Worm (Caenorhabditis elegans) whole organism, late embryonic: Measurements from ENCODE around the gene clec-231.

Experiments used
- C08G9.2 ChIP-seq: sonication (generic microtip); optimal IDR thresholded peaks from 2 replicates; lab custom pipeline; 2016; ENCODE audit warnings: mild to moderate bottlenecking, missing genetic modification characterization, moderate library complexity, missing compliant biosample characterization
- K02D7.2 ChIP-seq: sonication (generic microtip); optimal IDR thresholded peaks from 2 replicates; lab custom pipeline; 2017; ENCODE audit warnings: mild to moderate bottlenecking, missing genetic modification characterization, missing compliant biosample characterization
- K09A11.1 ChIP-seq: sonication (generic microtip); optimal IDR thresholded peaks from 2 replicates; lab custom pipeline; 2017; ENCODE audit warnings: antibody characterized with exemption, mild to moderate bottlenecking, missing genetic modification characterization, missing compliant biosample characterization; ENCODE audit not compliant: insufficient read depth
- T23F11.4 ChIP-seq: fragments of 200-800 bp; sonication (Bioruptor generic); optimal IDR thresholded peaks from 2 replicates; lab custom pipeline; 2018; ENCODE audit warnings: mild to moderate bottlenecking, missing genetic modification characterization, missing compliant biosample characterization
- Y22D7AL.16 ChIP-seq: sonication (generic microtip); optimal IDR thresholded peaks from 2 replicates; lab custom pipeline; 2016; ENCODE audit warnings: missing genetic modification characterization, missing compliant biosample characterization
- ahr-1 ChIP-seq: sonication (generic microtip); optimal IDR thresholded peaks from 2 replicates; lab custom pipeline; 2016; ENCODE audit warnings: missing genetic modification characterization, missing compliant biosample characterization
- ama-1 ChIP-seq: fragments of 150-350 bp; optimal IDR thresholded peaks from 2 replicates; lab custom pipeline; 2014
- ceh-14 ChIP-seq: sonication (generic microtip); optimal IDR thresholded peaks from 2 replicates; lab custom pipeline; 2016; ENCODE audit warnings: missing genotype, missing genetic modification characterization, missing compliant biosample characterization
- ceh-18 ChIP-seq: sonication (generic microtip); optimal IDR thresholded peaks from 2 replicates; lab custom pipeline; 2016; ENCODE audit warnings: missing genetic modification characterization, missing compliant biosample characterization
- ceh-19 ChIP-seq: fragments of 200-800 bp; sonication (Bioruptor generic); optimal IDR thresholded peaks from 2 replicates; lab custom pipeline; 2018; ENCODE audit warnings: mild to moderate bottlenecking, missing genetic modification characterization, missing compliant biosample characterization
- ceh-2 ChIP-seq: sonication (generic microtip); optimal IDR thresholded peaks from 2 replicates; lab custom pipeline; 2016; ENCODE audit warnings: missing genotype, missing genetic modification characterization, missing compliant biosample characterization
- ceh-30 ChIP-seq: fragments of 150-350 bp; optimal IDR thresholded peaks from 2 replicates; lab custom pipeline; 2014; ENCODE audit warnings: missing biosample characterization, missing genetic modification characterization
- ceh-31 ChIP-seq: sonication (generic microtip); optimal IDR thresholded peaks from 2 replicates; lab custom pipeline; 2016; ENCODE audit warnings: missing genetic modification characterization, missing compliant biosample characterization
- ceh-48 ChIP-seq: sonication (generic microtip); optimal IDR thresholded peaks from 2 replicates; lab custom pipeline; 2016; ENCODE audit warnings: missing genetic modification characterization, inconsistent platforms, missing compliant biosample characterization
- ceh-6 ChIP-seq: fragments of 200-800 bp; sonication (Bioruptor generic); optimal IDR thresholded peaks from 2 replicates; lab custom pipeline; 2018; ENCODE audit warnings: mild to moderate bottlenecking, missing genetic modification characterization, missing compliant biosample characterization
- che-1 ChIP-seq: sonication (generic microtip); optimal IDR thresholded peaks from 2 replicates; lab custom pipeline; 2016; ENCODE audit warnings: mild to moderate bottlenecking, missing genetic modification characterization, missing compliant biosample characterization
- dve-1 ChIP-seq: sonication (generic microtip); optimal IDR thresholded peaks from 2 replicates; lab custom pipeline; 2017; ENCODE audit warnings: antibody characterized with exemption, mild to moderate bottlenecking, missing genetic modification characterization, missing compliant biosample characterization
- elt-2 ChIP-seq: sonication (generic microtip); optimal IDR thresholded peaks from 2 replicates; lab custom pipeline; 2016; ENCODE audit warnings: missing genetic modification reagents, missing genetic modification characterization, missing compliant biosample characterization
- elt-4 ChIP-seq: sonication (generic microtip); optimal IDR thresholded peaks from 2 replicates; lab custom pipeline; 2016; ENCODE audit warnings: missing genetic modification characterization, missing compliant biosample characterization
- ets-4 ChIP-seq: sonication (generic microtip); optimal IDR thresholded peaks from 2 replicates; lab custom pipeline; 2016; ENCODE audit warnings: missing genetic modification characterization, missing compliant biosample characterization
- eyg-1 ChIP-seq: sonication (generic microtip); optimal IDR thresholded peaks from 2 replicates; lab custom pipeline; 2016; ENCODE audit warnings: missing genotype, missing genetic modification characterization, missing compliant biosample characterization
- fax-1 ChIP-seq: sonication (generic microtip); optimal IDR thresholded peaks from 2 replicates; lab custom pipeline; 2016; ENCODE audit warnings: missing genotype, missing genetic modification characterization, missing compliant biosample characterization
- fkh-6 ChIP-seq: sonication (generic microtip); optimal IDR thresholded peaks from 2 replicates; lab custom pipeline; 2016; ENCODE audit warnings: missing genetic modification characterization, missing compliant biosample characterization
- hlh-30 ChIP-seq: sonication (generic microtip); optimal IDR thresholded peaks from 2 replicates; lab custom pipeline; 2017; ENCODE audit warnings: antibody characterized with exemption, missing genetic modification characterization, missing compliant biosample characterization; ENCODE audit not compliant: insufficient read depth
- hlh-6 ChIP-seq: sonication (generic microtip); optimal IDR thresholded peaks from 2 replicates; lab custom pipeline; 2016; ENCODE audit warnings: missing genotype, missing genetic modification characterization, missing compliant biosample characterization
- nfya-1 ChIP-seq: sonication (generic microtip); optimal IDR thresholded peaks from 2 replicates; lab custom pipeline; 2017; ENCODE audit warnings: missing genetic modification characterization, mild to moderate bottlenecking, missing compliant biosample characterization, antibody characterized with exemption, moderate library complexity
- nhr-232 ChIP-seq: sonication (generic microtip); optimal IDR thresholded peaks from 2 replicates; lab custom pipeline; 2016; ENCODE audit warnings: missing genetic modification characterization, missing compliant biosample characterization
- npax-4 ChIP-seq: sonication (generic microtip); optimal IDR thresholded peaks from 2 replicates; lab custom pipeline; 2016; ENCODE audit warnings: missing genetic modification characterization, missing compliant biosample characterization
- pag-3 ChIP-seq: sonication (generic microtip); optimal IDR thresholded peaks from 2 replicates; lab custom pipeline; 2016; ENCODE audit warnings: missing compliant biosample characterization, missing genetic modification characterization, borderline replicate concordance
- pha-2 ChIP-seq: sonication (generic microtip); optimal IDR thresholded peaks from 2 replicates; lab custom pipeline; 2017; ENCODE audit warnings: mild to moderate bottlenecking, missing genetic modification characterization, missing compliant biosample characterization
- pqm-1 ChIP-seq: sonication (generic microtip); optimal IDR thresholded peaks from 2 replicates; lab custom pipeline; 2016; ENCODE audit warnings: missing genetic modification characterization, missing compliant biosample characterization
- rnt-1 ChIP-seq: sonication (generic microtip); optimal IDR thresholded peaks from 2 replicates; lab custom pipeline; 2016; ENCODE audit warnings: missing genetic modification characterization, missing compliant biosample characterization
- tbx-2 ChIP-seq: sonication (generic microtip); optimal IDR thresholded peaks from 2 replicates; lab custom pipeline; 2016; ENCODE audit warnings: missing genetic modification characterization, missing compliant biosample characterization
- ttx-3 ChIP-seq: sonication (generic microtip); optimal IDR thresholded peaks from 2 replicates; lab custom pipeline; 2016; ENCODE audit warnings: missing genetic modification reagents, missing genetic modification characterization, missing compliant biosample characterization
- unc-3 ChIP-seq, 2 experiments: fragments of 200-800 bp in 1 of 2; sonication (Bioruptor generic) in 1 of 2; sonication (generic microtip) in 1 of 2; conservative IDR thresholded peaks in 1 of 2; optimal IDR thresholded peaks in 1 of 2; 2 replicates each; pipeline versions ENCODE4 v1.3.6 to Lab custom; 2016 to 2022; ENCODE audit warnings: missing compliant biosample characterization in 2 of 2, missing genetic modification characterization in 2 of 2, missing genetic modification reagents in 1 of 2
- unc-42 ChIP-seq: sonication (generic microtip); optimal IDR thresholded peaks from 2 replicates; lab custom pipeline; 2016; ENCODE audit warnings: missing genotype, missing genetic modification characterization, missing compliant biosample characterization
- unc-86 ChIP-seq: sonication (generic microtip); optimal IDR thresholded peaks from 2 replicates; lab custom pipeline; 2016; ENCODE audit warnings: missing genetic modification characterization, missing compliant biosample characterization
- zip-5 ChIP-seq: sonication (generic microtip); optimal IDR thresholded peaks from 2 replicates; lab custom pipeline; 2016; ENCODE audit warnings: missing genetic modification characterization, missing compliant biosample characterization

The clec-231 gene

ce11 chrV:15394906-15395305 lies 44.4 kb upstream of the clec-231 start, which contains the start of gene T06E6.1:
Gene T06E6.1, minus strand, starts transcription at chrV:15394961.
- TF ChIP-seq zip-5 (tag; lab: Kevin White, UChicago): no peak
- TF ChIP-seq pag-3 (tag; lab: Kevin White, UChicago): no peak
- no peak for TF ChIP-seq unc-86 (tag; lab: Kevin White, UChicago)
- no peak for TF ChIP-seq ceh-14 (tag; lab: Kevin White, UChicago)
- no peak for TF ChIP-seq ceh-6
- TF ChIP-seq fkh-6 (tag; lab: Kevin White, UChicago): no peak
- TF ChIP-seq ahr-1 (tag; lab: Kevin White, UChicago): no peak
- no peak for TF ChIP-seq ets-4 (tag; lab: Kevin White, UChicago)
- TF ChIP-seq dve-1: no peak
- no peak for TF ChIP-seq ceh-18 (tag; lab: Kevin White, UChicago)
- TF ChIP-seq npax-4: no peak
- no peak for TF ChIP-seq elt-4 (tag; lab: Kevin White, UChicago)
- TF ChIP-seq hlh-30 (tag; lab: Kevin White, UChicago): no peak
- TF ChIP-seq pqm-1 (tag; lab: Kevin White, UChicago): no peak
- no peak for TF ChIP-seq pha-2 (tag; lab: Kevin White, UChicago)
- no peak for TF ChIP-seq Y22D7AL.16 (tag; lab: Kevin White, UChicago)
- TF ChIP-seq unc-3 (GFP tag; conservative IDR thresholded peaks at IDR 0.05; lab: Robert Waterston, UW): no peak
- TF ChIP-seq unc-3 (tag; optimal IDR thresholded peaks at IDR 0.05; lab: Kevin White, UChicago): no peak
- TF ChIP-seq, all 69 proteins: peak for 0

DNA sequence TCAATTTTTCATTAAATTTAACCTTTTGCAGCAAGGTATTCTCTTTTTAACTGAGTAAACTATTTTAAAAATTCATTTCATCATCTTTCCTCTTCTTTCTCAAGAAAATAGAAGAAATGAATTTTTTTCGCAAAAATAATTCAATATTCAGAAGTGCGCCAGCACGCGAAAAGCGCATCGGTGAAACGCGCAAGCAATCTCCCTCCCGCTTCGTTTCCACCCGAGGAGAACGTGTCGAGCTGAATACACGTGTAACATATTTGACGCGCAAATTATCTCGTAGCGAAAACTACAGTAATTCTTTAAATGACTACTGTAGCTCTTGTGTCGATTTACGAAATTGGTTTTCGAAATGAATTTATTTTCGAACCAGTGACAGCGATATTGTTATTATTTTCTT lies 41.5 kb upstream of the clec-231 start:
- TF ChIP-seq unc-42 (tag; lab: Kevin White, UChicago): peak; percentile 17
- TF ChIP-seq unc-3 (GFP tag; conservative IDR thresholded peaks at IDR 0.05; lab: Robert Waterston, UW): no peak
- no peak for TF ChIP-seq unc-3 (tag; optimal IDR thresholded peaks at IDR 0.05; lab: Kevin White, UChicago)

- TF ChIP-seq fax-1 (tag; lab: Kevin White, UChicago): no peak
- no peak for TF ChIP-seq eyg-1 (tag; lab: Kevin White, UChicago)
- peak; percentile 7 for TF ChIP-seq elt-2 (tag; lab: Kevin White, UChicago)
- no peak for TF ChIP-seq Y22D7AL.16 (tag; lab: Kevin White, UChicago)
Measured at ce11 chrV:15388820-15389384, 38.4 kb upstream of the clec-231 start, which contains the start of gene srh-170. Gene srh-170, minus strand, starts transcription at chrV:15388870.

ce11 chrV:15384733-15385132 lies 34.2 kb upstream of the clec-231 start, which contains the start of gene str-102:
Gene str-102, plus strand, starts transcription at chrV:15385033.
- TF ChIP-seq ceh-14 (tag; lab: Kevin White, UChicago): no peak
- no peak for TF ChIP-seq ceh-31 (tag; lab: Kevin White, UChicago)
- no peak for TF ChIP-seq ceh-30 (tag; lab: Kevin White, UChicago)
- TF ChIP-seq unc-86 (tag; lab: Kevin White, UChicago): no peak
- TF ChIP-seq ceh-2: no peak
- no peak for TF ChIP-seq ceh-6
- TF ChIP-seq hlh-6: no peak
- no peak for TF ChIP-seq tbx-2
- no peak for TF ChIP-seq ceh-19 (GFP tag; lab: Kevin White, UChicago)
- no peak for TF ChIP-seq nfya-1 (tag; lab: Kevin White, UChicago)
- TF ChIP-seq rnt-1 (tag; lab: Kevin White, UChicago): no peak
- TF ChIP-seq elt-2 (tag; lab: Kevin White, UChicago): no peak
- TF ChIP-seq dve-1: no peak
- TF ChIP-seq, all 69 proteins: peak for 0

ce11 chrV:15383739-15384138 lies 33.2 kb upstream of the clec-231 start, which contains the start of gene str-88:
Gene str-88, minus strand, starts transcription at chrV:15383839.
- TF ChIP-seq ttx-3 (no peak), hlh-6 (no peak), nfya-1 (tag; lab: Kevin White, UChicago) (no peak), Y22D7AL.16 (tag; lab: Kevin White, UChicago) (no peak), ama-1 (lab: Kevin White, UChicago) (no peak), che-1 (tag; lab: Kevin White, UChicago) (no peak), npax-4 (no peak), ceh-48 (tag; lab: Kevin White, UChicago) (no peak), C08G9.2 (no peak), K09A11.1 (tag; lab: Kevin White, UChicago) (no peak), ceh-19 (GFP tag; lab: Kevin White, UChicago) (no peak), nhr-232 (tag; lab: Kevin White, UChicago) (no peak), T23F11.4 (GFP tag; lab: Kevin White, UChicago) (no peak), K02D7.2 (tag; lab: Kevin White, UChicago) (no peak), pqm-1 (tag; lab: Kevin White, UChicago) (no peak), rnt-1 (tag; lab: Kevin White, UChicago) (no peak), elt-4 (tag; lab: Kevin White, UChicago) (no peak)
